Worm (Caenorhabditis elegans): Measurements from ENCODE around the gene btb-18.

btb-18 gene

ce11 chrII:3297914-3298313 is at the start of gene btb-18:
btb-18 (plus strand) TSS chrII:3298214.
- TF ChIP-seq R02D3.7 (tag; optimal IDR thresholded peaks at IDR 0.05) (no peak), egl-27 (tag; optimal IDR thresholded peaks at IDR 0.05) (no peak), zag-1 (tag; optimal IDR thresholded peaks at IDR 0.05) (no peak), fos-1 (tag; optimal IDR thresholded peaks at IDR 0.05) (no peak), unc-55 (GFP tag; optimal IDR thresholded peaks at IDR 0.05) (no peak), Y55F3AM.14 (GFP tag; optimal IDR thresholded peaks at IDR 0.05) (no peak), sem-4 (tag; optimal IDR thresholded peaks at IDR 0.05) (no peak), lin-13 (GFP tag; optimal IDR thresholded peaks at IDR 0.05) (no peak)

ce11 chrII:3249406-3249805 is 48.6 kb upstream of the btb-18 start, which contains the start of gene clec-124:
clec-124 (plus strand) TSS chrII:3249706.
- TF ChIP-seq unc-39 (tag; optimal IDR thresholded peaks at IDR 0.05) (no peak), unc-55 (GFP tag; optimal IDR thresholded peaks at IDR 0.05) (no peak), ZK546.5 (tag; optimal IDR thresholded peaks at IDR 0.05) (no peak), elt-3 (tag; optimal IDR thresholded peaks at IDR 0.05) (no peak), sem-4 (tag; optimal IDR thresholded peaks at IDR 0.05) (no peak), ztf-1 (GFP tag; conservative IDR thresholded peaks at IDR 0.05) (no peak), egl-27 (tag; optimal IDR thresholded peaks at IDR 0.05) (no peak), ztf-11 (tag; optimal IDR thresholded peaks at IDR 0.05) (no peak), sma-9 (GFP tag; optimal IDR thresholded peaks at IDR 0.05) (no peak), sma-9 (tag; optimal IDR thresholded peaks at IDR 0.05) (no peak), aly-2 (tag; optimal IDR thresholded peaks at IDR 0.05) (no peak), crh-2 (tag; optimal IDR thresholded peaks at IDR 0.05) (no peak)

ce11 chrII:3250195-3250594 is 47.8 kb upstream of the btb-18 start:
- no peak for TF ChIP-seq ztf-11 (tag; optimal IDR thresholded peaks at IDR 0.05)
- TF ChIP-seq unc-55 (GFP tag; optimal IDR thresholded peaks at IDR 0.05), result no peak
- no peak for TF ChIP-seq dmd-4 (tag; optimal IDR thresholded peaks at IDR 0.05)
- no peak for TF ChIP-seq mab-5 (tag; optimal IDR thresholded peaks at IDR 0.05)
- TF ChIP-seq ztf-4 (tag; optimal IDR thresholded peaks at IDR 0.05), result no peak
- no peak for TF ChIP-seq alr-1 (tag; optimal IDR thresholded peaks at IDR 0.05)
- TF ChIP-seq ceh-16 (tag; optimal IDR thresholded peaks at IDR 0.05), result no peak
- no peak for TF ChIP-seq sem-4 (tag; optimal IDR thresholded peaks at IDR 0.05)
- no peak for TF ChIP-seq lsy-2 (tag; optimal IDR thresholded peaks at IDR 0.05)
- TF ChIP-seq ceh-82 (tag; optimal IDR thresholded peaks at IDR 0.05), result no peak
- TF ChIP-seq nhr-77 (tag; optimal IDR thresholded peaks at IDR 0.05), result no peak
- no peak for TF ChIP-seq C34F6.9 (tag; optimal IDR thresholded peaks at IDR 0.05)
- TF ChIP-seq nhr-23 (tag; optimal IDR thresholded peaks at IDR 0.05), result no peak
- TF ChIP-seq elt-1 (tag; optimal IDR thresholded peaks at IDR 0.05), result no peak
- TF ChIP-seq nhr-10 (tag; optimal IDR thresholded peaks at IDR 0.05), result no peak
- no peak for TF ChIP-seq gmeb-1 (tag; optimal IDR thresholded peaks at IDR 0.05)

- TF ChIP-seq dmd-4 (tag; optimal IDR thresholded peaks at IDR 0.05) (no peak), mdl-1 (tag; optimal IDR thresholded peaks at IDR 0.05) (no peak), elt-1 (tag; optimal IDR thresholded peaks at IDR 0.05) (no peak), sma-3 (GFP tag; optimal IDR thresholded peaks at IDR 0.05) (no peak), alr-1 (tag; optimal IDR thresholded peaks at IDR 0.05) (no peak), C34F6.9 (tag; optimal IDR thresholded peaks at IDR 0.05) (no peak), skn-1 (tag; optimal IDR thresholded peaks at IDR 0.05) (no peak), gmeb-1 (tag; optimal IDR thresholded peaks at IDR 0.05) (no peak), sem-4 (tag; optimal IDR thresholded peaks at IDR 0.05) (no peak), aly-2 (tag; optimal IDR thresholded peaks at IDR 0.05) (no peak), mbf-1 (tag; optimal IDR thresholded peaks at IDR 0.05) (no peak), blmp-1 (tag; optimal IDR thresholded peaks at IDR 0.05; ENCODE audit: insufficient read depth) (no peak), crh-2 (tag; optimal IDR thresholded peaks at IDR 0.05) (no peak), nhr-129 (tag; optimal IDR thresholded peaks at IDR 0.05) (no peak), nhr-11 (tag; optimal IDR thresholded peaks at IDR 0.05) (no peak), ztf-4 (tag; optimal IDR thresholded peaks at IDR 0.05) (no peak), elt-3 (tag; optimal IDR thresholded peaks at IDR 0.05) (no peak), lin-13 (GFP tag; optimal IDR thresholded peaks at IDR 0.05) (no peak), peb-1 (tag; optimal IDR thresholded peaks at IDR 0.05) (no peak)
These were observed 46.2 kb upstream of the btb-18 start for ce11 chrII:3251782-3252181.

Measured in whole organism, L2 larva.